Worm (Caenorhabditis elegans) whole organism, L4 larva: ENCODE results near the gene srh-212.

ENCODE experiments used
- ZK546.5 ChIP-seq, 2 experiments: sonication (generic microtip); optimal IDR thresholded peaks; 2 replicates each; lab custom pipeline; 2017; ENCODE audit warnings: missing biosample characterization in 2 of 2, missing genetic modification characterization in 2 of 2
- attf-4 ChIP-seq: sonication (generic microtip); optimal IDR thresholded peaks from 3 replicates; lab custom pipeline; 2017; ENCODE audit warnings: missing biosample characterization, missing genetic modification characterization
- daf-12 ChIP-seq: fragments of 150-350 bp; optimal IDR thresholded peaks from 2 replicates; lab custom pipeline; 2014; ENCODE audit warnings: missing biosample characterization, missing genetic modification reagents, missing genetic modification characterization
- dmd-8 ChIP-seq: fragments of 200-800 bp; sonication (Bioruptor generic); IDR thresholded peaks from 2 replicates; pipeline ENCODE4 v1.3.6; 2022; ENCODE audit warnings: missing genetic modification characterization, missing compliant biosample characterization
- fkh-10 ChIP-seq: fragments of 150-350 bp; optimal IDR thresholded peaks from 2 replicates; lab custom pipeline; 2014; ENCODE audit warnings: missing biosample characterization, missing genetic modification reagents, missing genetic modification characterization
- lin-39 ChIP-seq: fragments of 150-350 bp; optimal IDR thresholded peaks from 2 replicates; lab custom pipeline; 2014; ENCODE audit warnings: missing biosample characterization, missing genetic modification reagents, missing genetic modification characterization
- lir-3 ChIP-seq: sonication (generic microtip); optimal IDR thresholded peaks from 2 replicates; lab custom pipeline; 2016; ENCODE audit warnings: mild to moderate bottlenecking, missing genetic modification characterization, missing compliant biosample characterization
- nhr-102 ChIP-seq: sonication (generic microtip); optimal IDR thresholded peaks from 2 replicates; lab custom pipeline; 2016; ENCODE audit warnings: mild to moderate bottlenecking, missing genetic modification characterization, moderate library complexity, missing compliant biosample characterization
- nhr-11 ChIP-seq: fragments of 150-350 bp; optimal IDR thresholded peaks from 2 replicates; lab custom pipeline; 2014; ENCODE audit warnings: missing biosample characterization, missing genetic modification characterization
- nhr-28 ChIP-seq: fragments of 150-350 bp; optimal IDR thresholded peaks from 2 replicates; lab custom pipeline; 2014; ENCODE audit warnings: missing biosample characterization, missing genetic modification characterization
- saeg-2 ChIP-seq: fragments of 200-800 bp; sonication (Bioruptor generic); IDR thresholded peaks from 2 replicates; pipeline ENCODE4 v1.3.6; 2022; ENCODE audit warnings: missing genetic modification reagents, missing genetic modification characterization, missing compliant biosample characterization
- unc-62 ChIP-seq, 3 experiments: fragments of 150-350 bp in 1 of 3; sonication (generic microtip); optimal IDR thresholded peaks in 2 of 3; peaks in 1 of 3; 1 replicate in 1 of 3; 2 replicates in 2 of 3; lab custom pipeline; 2014 to 2017; ENCODE audit warnings: missing biosample characterization in 3 of 3, missing genetic modification characterization in 3 of 3, missing genetic modification reagents in 3 of 3, missing genotype in 1 of 3
- zag-1 ChIP-seq: fragments of 150-350 bp; optimal IDR thresholded peaks from 2 replicates; lab custom pipeline; 2014; ENCODE audit warnings: missing biosample characterization, missing genetic modification characterization

DNA sequence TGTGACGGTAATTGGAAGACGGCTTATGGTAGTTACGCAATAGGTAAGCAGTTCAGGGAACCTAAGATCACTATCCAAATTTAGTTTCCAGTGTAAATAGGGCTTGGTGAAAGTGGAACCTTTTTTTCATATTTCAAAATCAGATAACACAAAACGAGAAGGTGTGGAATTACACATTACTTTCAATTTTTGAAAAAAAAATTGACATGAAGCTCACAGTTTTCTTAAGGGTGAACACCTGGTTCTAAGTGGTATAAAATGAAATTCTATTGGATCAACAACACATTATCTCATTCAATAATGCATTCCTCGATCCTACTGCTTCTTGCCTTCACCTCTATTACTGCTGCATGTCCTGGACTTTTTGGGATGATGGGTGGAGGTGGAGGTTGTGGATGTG lies 41.0 kb downstream of the srh-212 start, which contains the start of gene grl-30:
- TF ChIP-seq daf-12 (tag; lab: Kevin White, UChicago) (no peak), nhr-102 (tag; lab: Kevin White, UChicago) (no peak), lin-39 (no peak), nhr-28 (tag; lab: Kevin White, UChicago) (no peak), ZK546.5 (tag; optimal IDR thresholded peaks at IDR 0.05; lab: Kevin White, UChicago) (no peak), lir-3 (no peak), nhr-11 (tag; lab: Kevin White, UChicago) (no peak), fkh-10 (GFP tag; lab: Kevin White, UChicago) (no peak), attf-4 (tag; lab: Kevin White, UChicago) (no peak), saeg-2 (GFP tag; lab: Robert Waterston, UW) (no peak), unc-62 (GFP tag; optimal IDR thresholded peaks at IDR 0.05 in 1 of 2; lab: Kevin White, UChicago) (no peak), unc-62 (tag; optimal IDR thresholded peaks at IDR 0.05; lab: Kevin White, UChicago) (no peak), zag-1 (tag; lab: Kevin White, UChicago) (no peak), dmd-8 (GFP tag; lab: Robert Waterston, UW) (no peak)
